Worm (Caenorhabditis elegans) whole organism, L1 larva: ENCODE results near the gene C52B9.19.
A peak's percentile ranks its signal among the peaks of the same experiment; 100 is the strongest.

Experiments
- C04F5.9 ChIP-seq: sonication (generic microtip); optimal IDR thresholded peaks from 2 replicates; lab custom pipeline; 2016; ENCODE audit warnings: missing genetic modification characterization, missing compliant biosample characterization
- C16A3.4 ChIP-seq: fragments of 150-350 bp; optimal IDR thresholded peaks from 2 replicates; lab custom pipeline; 2014; ENCODE audit warnings: missing biosample characterization, missing genetic modification characterization
- C34B4.2 ChIP-seq: sonication (generic microtip); optimal IDR thresholded peaks from 2 replicates; lab custom pipeline; 2017; ENCODE audit warnings: mild to moderate bottlenecking, missing genetic modification characterization, missing compliant biosample characterization
- Y116A8C.19 ChIP-seq: sonication (generic microtip); optimal IDR thresholded peaks from 2 replicates; lab custom pipeline; 2016; ENCODE audit warnings: missing compliant biosample characterization, missing genetic modification characterization, borderline replicate concordance
- ama-1 ChIP-seq: fragments of 150-350 bp; optimal IDR thresholded peaks from 2 replicates; lab custom pipeline; 2014
- blmp-1 ChIP-seq: fragments of 150-350 bp; optimal IDR thresholded peaks from 2 replicates; lab custom pipeline; 2014; ENCODE audit warnings: missing biosample characterization, missing genetic modification characterization
- ceh-63 ChIP-seq: fragments of 200-800 bp; sonication (Bioruptor generic); optimal IDR thresholded peaks from 2 replicates; lab custom pipeline; 2018; ENCODE audit warnings: mild to moderate bottlenecking, missing genetic modification characterization, missing compliant biosample characterization
- ceh-8 ChIP-seq: fragments of 200-800 bp; sonication (Bioruptor generic); optimal IDR thresholded peaks from 2 replicates; lab custom pipeline; 2018; ENCODE audit warnings: mild to moderate bottlenecking, missing genetic modification characterization, moderate library complexity, missing compliant biosample characterization
- ceh-82 ChIP-seq, 3 experiments: fragments of 150-350 bp in 1 of 3; sonication (generic microtip) in 2 of 3; optimal IDR thresholded peaks; 2 replicates each; lab custom pipeline; 2014 to 2017; ENCODE audit warnings: missing biosample characterization in 3 of 3, missing genetic modification characterization in 3 of 3
- ceh-90 ChIP-seq: sonication (generic microtip); optimal IDR thresholded peaks from 2 replicates; lab custom pipeline; 2016; ENCODE audit warnings: missing genetic modification characterization, missing compliant biosample characterization
- dpl-1 ChIP-seq, 3 experiments: fragments of 150-350 bp in 2 of 3; sonication (generic microtip) in 1 of 3; optimal IDR thresholded peaks; 2 replicates each; lab custom pipeline; 2014 to 2017; ENCODE audit warnings: missing biosample characterization in 3 of 3, missing genetic modification characterization in 3 of 3, missing genetic modification reagents in 3 of 3
- efl-1 ChIP-seq, 4 experiments: fragments of 150-350 bp; optimal IDR thresholded peaks in 3 of 4; peaks in 1 of 4; 1 replicate in 1 of 4; 2 replicates in 3 of 4; lab custom pipeline; 2014; ENCODE audit warnings: missing biosample characterization in 2 of 4, missing genetic modification characterization in 2 of 4, missing genetic modification reagents in 2 of 4
- elt-2 ChIP-seq: sonication (generic microtip); optimal IDR thresholded peaks from 2 replicates; lab custom pipeline; 2016; ENCODE audit warnings: missing genetic modification characterization, mild to moderate bottlenecking, inconsistent platforms, missing compliant biosample characterization, missing genetic modification reagents
- elt-3 ChIP-seq, 6 experiments: fragments of 150-350 bp in 1 of 6; sonication (generic microtip); optimal IDR thresholded peaks; 2 replicates each; lab custom pipeline; 2017 to 2018; ENCODE audit warnings: missing biosample characterization in 6 of 6, missing genetic modification characterization in 6 of 6, inconsistent platforms in 1 of 6
- ets-5 ChIP-seq: fragments of 200-800 bp; sonication (Bioruptor generic); IDR thresholded peaks from 2 replicates; pipeline ENCODE4 v1.3.6; 2022; ENCODE audit warnings: missing genetic modification characterization, missing compliant biosample characterization
- fkh-8 ChIP-seq: sonication (generic microtip); optimal IDR thresholded peaks from 2 replicates; lab custom pipeline; 2016; ENCODE audit warnings: mild to moderate bottlenecking, missing genetic modification characterization, missing compliant biosample characterization
- grh-1 ChIP-seq: fragments of 200-800 bp; sonication (Bioruptor generic); IDR thresholded peaks from 2 replicates; pipeline ENCODE4 v1.3.6; 2022; ENCODE audit warnings: missing genetic modification reagents, missing genetic modification characterization, missing compliant biosample characterization
- hlh-4 ChIP-seq: sonication (generic microtip); optimal IDR thresholded peaks from 2 replicates; lab custom pipeline; 2016; ENCODE audit warnings: mild to moderate bottlenecking, missing genetic modification characterization, missing compliant biosample characterization
- jun-1 ChIP-seq: fragments of 150-350 bp; optimal IDR thresholded peaks from 2 replicates; lab custom pipeline; 2014; ENCODE audit warnings: missing biosample characterization, missing genetic modification reagents, missing genetic modification characterization
- lin-13 ChIP-seq: fragments of 150-350 bp; optimal IDR thresholded peaks from 2 replicates; lab custom pipeline; 2014; ENCODE audit warnings: missing biosample characterization, missing genetic modification reagents, missing genetic modification characterization
- lin-14 ChIP-seq: fragments of 200-800 bp; sonication (Bioruptor generic); optimal IDR thresholded peaks from 2 replicates; lab custom pipeline; 2018; ENCODE audit warnings: mild to moderate bottlenecking, missing genetic modification characterization, moderate library complexity, missing compliant biosample characterization
- lin-15B ChIP-seq: fragments of 150-350 bp; sonication (generic microtip); optimal IDR thresholded peaks from 3 replicates; lab custom pipeline; 2014; ENCODE audit warnings: missing biosample characterization, missing genetic modification characterization
- lin-35 ChIP-seq, 2 experiments: fragments of 150-350 bp; optimal IDR thresholded peaks; 2 replicates each; lab custom pipeline; 2014; ENCODE audit warnings: missing biosample characterization in 2 of 2, missing genetic modification characterization in 2 of 2, missing genetic modification reagents in 2 of 2
- mdl-1 ChIP-seq, 2 experiments: fragments of 150-350 bp; optimal IDR thresholded peaks; 2 replicates each; lab custom pipeline; 2014 to 2017; ENCODE audit warnings: missing biosample characterization in 2 of 2, missing genetic modification characterization in 2 of 2, inconsistent platforms in 1 of 2
- nhr-11 ChIP-seq: fragments of 150-350 bp; optimal IDR thresholded peaks from 2 replicates; lab custom pipeline; 2014; ENCODE audit warnings: missing biosample characterization, missing genetic modification characterization
- nhr-19 ChIP-seq: fragments of 200-800 bp; sonication (Bioruptor generic); conservative IDR thresholded peaks from 2 replicates; pipeline ENCODE4 v1.3.6; 2022; ENCODE audit warnings: missing genetic modification characterization, missing compliant biosample characterization
- nhr-20 ChIP-seq: sonication (generic microtip); optimal IDR thresholded peaks from 2 replicates; lab custom pipeline; 2016; ENCODE audit warnings: mild to moderate bottlenecking, missing genetic modification characterization, missing compliant biosample characterization
- nhr-237 ChIP-seq: fragments of 150-350 bp; optimal IDR thresholded peaks from 2 replicates; lab custom pipeline; 2014; ENCODE audit warnings: missing biosample characterization, missing genetic modification characterization
- nhr-71 ChIP-seq: sonication (generic microtip); optimal IDR thresholded peaks from 2 replicates; lab custom pipeline; 2016; ENCODE audit warnings: mild to moderate bottlenecking, missing genetic modification characterization, moderate library complexity, missing compliant biosample characterization
- nhr-76 ChIP-seq: sonication (generic microtip); optimal IDR thresholded peaks from 2 replicates; lab custom pipeline; 2017; ENCODE audit warnings: missing biosample characterization, missing genetic modification characterization
- nhr-77 ChIP-seq: fragments of 150-350 bp; optimal IDR thresholded peaks from 2 replicates; lab custom pipeline; 2014; ENCODE audit warnings: missing biosample characterization, missing genetic modification characterization
- nhr-85 ChIP-seq: sonication (generic microtip); peaks from one replicate; lab custom pipeline; 2016; ENCODE audit warnings: missing genetic modification characterization, inconsistent platforms, missing compliant biosample characterization
- nhr-90 ChIP-seq: sonication (generic microtip); optimal IDR thresholded peaks from 2 replicates; lab custom pipeline; 2016; ENCODE audit warnings: mild to moderate bottlenecking, missing genetic modification characterization, missing compliant biosample characterization; ENCODE audit not compliant: poor library complexity
- pag-3 ChIP-seq: sonication (generic microtip); optimal IDR thresholded peaks from 2 replicates; lab custom pipeline; 2017; ENCODE audit warnings: missing genetic modification characterization, mild to moderate bottlenecking, missing compliant biosample characterization, antibody characterized with exemption, borderline replicate concordance; ENCODE audit not compliant: insufficient read depth
- rnt-1 ChIP-seq: sonication (generic microtip); optimal IDR thresholded peaks from 2 replicates; lab custom pipeline; 2016; ENCODE audit warnings: mild to moderate bottlenecking, missing genetic modification characterization, moderate library complexity, missing compliant biosample characterization
- skn-1 ChIP-seq: fragments of 150-350 bp; optimal IDR thresholded peaks from 2 replicates; lab custom pipeline; 2014; ENCODE audit warnings: missing biosample characterization, missing genetic modification characterization
- snpc-4 ChIP-seq: fragments of 150-350 bp; optimal IDR thresholded peaks from 2 replicates; lab custom pipeline; 2014; ENCODE audit warnings: missing biosample characterization, missing genetic modification characterization
- snu-23 ChIP-seq: sonication (generic microtip); optimal IDR thresholded peaks from 2 replicates; lab custom pipeline; 2016; ENCODE audit warnings: missing genetic modification characterization, missing compliant biosample characterization
- swsn-7 ChIP-seq: sonication (generic microtip); optimal IDR thresholded peaks from 2 replicates; lab custom pipeline; 2016; ENCODE audit warnings: missing genetic modification characterization, missing compliant biosample characterization
- tlp-1 ChIP-seq: fragments of 150-350 bp; optimal IDR thresholded peaks from 2 replicates; lab custom pipeline; 2014; ENCODE audit warnings: missing biosample characterization, missing genetic modification characterization
- unc-62 ChIP-seq: fragments of 150-350 bp; optimal IDR thresholded peaks from 2 replicates; lab custom pipeline; 2014; ENCODE audit warnings: missing biosample characterization, missing genetic modification reagents, missing genetic modification characterization
- vab-15 ChIP-seq: sonication (generic microtip); optimal IDR thresholded peaks from 2 replicates; lab custom pipeline; 2017; ENCODE audit warnings: missing genotype, mild to moderate bottlenecking, missing genetic modification characterization, missing compliant biosample characterization
- xbp-1 ChIP-seq: sonication (generic microtip); optimal IDR thresholded peaks from 2 replicates; lab custom pipeline; 2016; ENCODE audit warnings: missing genetic modification characterization, missing compliant biosample characterization
- zag-1 ChIP-seq: fragments of 150-350 bp; optimal IDR thresholded peaks from 2 replicates; lab custom pipeline; 2014; ENCODE audit warnings: missing biosample characterization, missing genetic modification characterization
- ztf-4 ChIP-seq: fragments of 150-350 bp; optimal IDR thresholded peaks from 2 replicates; lab custom pipeline; 2014; ENCODE audit warnings: missing biosample characterization, missing genetic modification characterization

C52B9.19 gene

ce11 chrX:4245124-4245523 lies 37.2 kb upstream of the C52B9.19 start:
- TF ChIP-seq lin-15B (no peak), lin-35 (GFP tag; optimal IDR thresholded peaks at IDR 0.05; lab: Kevin White, UChicago) (peak in 1 of 2 experiments; percentile 55), hlh-4 (tag; lab: Kevin White, UChicago) (no peak), elt-2 (tag; lab: Kevin White, UChicago) (peak; percentile 74), nhr-20 (tag; lab: Kevin White, UChicago) (peak; percentile 1), efl-1 (optimal IDR thresholded peaks at IDR 0.05; lab: Kevin White, UChicago) (no peak), efl-1 (GFP tag; optimal IDR thresholded peaks at IDR 0.05 in 1 of 2; lab: Kevin White, UChicago) (peak in 1 of 2 experiments; percentile 78), nhr-19 (GFP tag; lab: Robert Waterston, UW) (peak; percentile 49)

DNA sequence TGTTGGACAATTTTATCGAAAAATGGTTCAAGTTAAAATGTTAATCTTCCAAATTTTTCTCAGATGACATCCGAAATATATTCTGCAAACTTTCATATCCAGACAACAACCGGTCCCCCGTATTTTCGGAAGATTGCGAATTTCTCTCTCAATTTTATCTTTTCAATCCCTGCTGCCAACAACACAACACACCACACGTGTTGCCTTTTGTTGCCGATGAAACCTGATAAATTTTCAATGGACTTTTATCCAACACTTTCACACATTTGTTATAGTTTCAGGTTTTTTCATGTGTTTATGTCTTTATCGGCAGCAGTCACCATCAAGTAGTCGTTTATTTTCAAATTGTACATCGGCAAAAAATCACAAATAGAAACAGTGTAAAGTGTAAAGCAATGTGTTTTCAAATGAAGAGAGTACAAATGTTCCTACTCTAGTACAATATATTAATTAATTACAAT lies 36.1 kb upstream of the C52B9.19 start:
- TF ChIP-seq nhr-76 (no peak), xbp-1 (no peak), blmp-1 (tag; lab: Kevin White, UChicago) (peak; percentile 56), nhr-11 (tag; lab: Kevin White, UChicago) (no peak), C04F5.9 (tag; lab: Kevin White, UChicago) (no peak), ama-1 (lab: Kevin White, UChicago) (peak; percentile 89), pag-3 (tag; lab: Kevin White, UChicago) (no peak), lin-35 (GFP tag; optimal IDR thresholded peaks at IDR 0.05; lab: Kevin White, UChicago) (peak in 1 of 2 experiments; percentile 49), elt-3 (tag; optimal IDR thresholded peaks at IDR 0.05; lab: Kevin White, UChicago) (peak in 1 of 6 experiments; percentile 37), C16A3.4 (tag; lab: Kevin White, UChicago) (no peak), nhr-237 (tag; lab: Kevin White, UChicago) (no peak), C34B4.2 (no peak), vab-15 (no peak), jun-1 (tag; lab: Kevin White, UChicago) (no peak), fkh-8 (no peak), mdl-1 (tag; optimal IDR thresholded peaks at IDR 0.05; lab: Kevin White, UChicago) (peak in 1 of 2 experiments; percentile 19), elt-2 (tag; lab: Kevin White, UChicago) (peak; percentile 32), skn-1 (tag; lab: Kevin White, UChicago) (no peak), unc-62 (GFP tag; lab: Kevin White, UChicago) (no peak), nhr-90 (tag; lab: Kevin White, UChicago) (peak; percentile 55), rnt-1 (no peak), swsn-7 (tag; lab: Kevin White, UChicago) (no peak), nhr-71 (no peak), nhr-19 (GFP tag; lab: Robert Waterston, UW) (0 out of 2 replicates have a peak, but pooled peaks have one; percentile 10), ceh-8 (GFP tag; lab: Kevin White, UChicago) (no peak)

DNA sequence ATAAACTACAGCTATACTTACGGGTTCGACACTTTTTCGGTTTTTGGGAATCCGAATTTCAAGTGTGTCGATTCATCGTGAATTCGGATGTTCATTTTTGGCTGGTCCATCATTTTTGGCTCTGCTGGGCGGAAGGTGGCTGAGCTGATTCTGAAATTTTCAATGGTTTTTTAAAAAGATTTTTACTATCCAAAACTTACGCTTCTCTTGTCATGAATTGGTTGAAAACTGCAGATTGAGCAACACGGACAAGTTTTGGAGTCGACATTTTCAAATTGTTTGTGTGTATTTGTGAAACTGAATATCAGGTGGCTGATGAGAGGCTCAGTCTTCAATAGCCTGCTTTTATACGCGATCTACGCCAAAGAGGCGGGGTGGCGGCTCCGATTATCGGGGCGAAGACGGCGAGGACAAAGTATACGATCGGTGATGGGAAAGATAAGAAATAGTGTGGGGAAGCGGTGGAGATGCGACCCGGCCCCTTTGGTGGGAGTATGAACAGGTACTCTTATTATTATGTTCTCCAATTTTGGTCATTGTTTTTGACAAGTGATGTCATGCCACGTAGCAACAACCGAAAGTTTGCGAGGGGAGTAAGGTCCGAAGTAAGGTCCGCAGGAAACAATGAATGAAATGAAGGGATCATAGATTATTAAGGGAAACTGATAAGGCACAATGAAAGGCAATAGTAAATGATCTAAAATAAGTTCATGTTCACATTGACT lies 35.3 kb upstream of the C52B9.19 start, which contains the start of gene F48D6.4:
TSS of gene F48D6.4 (minus strand) at position 346 of the 725 bp plus-strand sequence.
- TF ChIP-seq nhr-237 (tag; lab: Kevin White, UChicago) (no peak), grh-1 (GFP tag; lab: Robert Waterston, UW) (no peak), ets-5 (GFP tag; lab: Robert Waterston, UW) (no peak), elt-2 (tag; lab: Kevin White, UChicago) (peak; percentile 33), ztf-4 (tag; lab: Kevin White, UChicago) (no peak), nhr-85 (tag; lab: Kevin White, UChicago) (peak; percentile 14), efl-1 (optimal IDR thresholded peaks at IDR 0.05; lab: Kevin White, UChicago) (no peak), efl-1 (GFP tag; optimal IDR thresholded peaks at IDR 0.05 in 1 of 2; lab: Kevin White, UChicago) (peak in 1 of 2 experiments; percentile 23), skn-1 (tag; lab: Kevin White, UChicago) (no peak), zag-1 (tag; lab: Kevin White, UChicago) (no peak), ceh-63 (GFP tag; lab: Kevin White, UChicago) (no peak), C16A3.4 (tag; lab: Kevin White, UChicago) (no peak), Y116A8C.19 (tag; lab: Kevin White, UChicago) (no peak), ceh-8 (GFP tag; lab: Kevin White, UChicago) (no peak), tlp-1 (tag; lab: Kevin White, UChicago) (no peak), nhr-71 (no peak), lin-13 (GFP tag; lab: Kevin White, UChicago) (no peak), lin-14 (no peak), blmp-1 (tag; lab: Kevin White, UChicago) (no peak), dpl-1 (GFP tag; optimal IDR thresholded peaks at IDR 0.05; lab: Kevin White, UChicago) (no peak), ama-1 (lab: Kevin White, UChicago) (peak; percentile 11), xbp-1 (no peak), C04F5.9 (tag; lab: Kevin White, UChicago) (no peak), nhr-90 (tag; lab: Kevin White, UChicago) (no peak), nhr-77 (tag; lab: Kevin White, UChicago) (no peak), ceh-90 (tag; lab: Kevin White, UChicago) (no peak), ceh-82 (tag; optimal IDR thresholded peaks at IDR 0.05; lab: Kevin White, UChicago) (no peak), snpc-4 (tag; lab: Kevin White, UChicago) (no peak), snu-23 (no peak), lin-35 (GFP tag; optimal IDR thresholded peaks at IDR 0.05; lab: Kevin White, UChicago) (no peak)
